ENCODE assay signal across 2 worm cellular contexts in genomic region chrII:15263054-15263755, ce11.
TF ChIP-seq lines count a peak whose summit lies in the region.

No protein-coding gene starts in this region.

TF ChIP-seq in whole organism, L1 larva, 84 proteins besides CTCF, POLR2A, EP300 and RAD21 (continued from another document):
- TF ChIP-seq efl-1 (optimal IDR thresholded peaks at IDR 0.05; lab: Kevin White, UChicago) (peak; percentile 48 to 60), efl-1 (GFP tag; optimal IDR thresholded peaks at IDR 0.05 in 1 of 2; lab: Kevin White, UChicago) (peak; percentile 19 to 89), dpl-1 (GFP tag; optimal IDR thresholded peaks at IDR 0.05; lab: Kevin White, UChicago) (peak; percentile 37 to 53 (median 47)), alr-1 (tag; optimal IDR thresholded peaks at IDR 0.05; lab: Kevin White, UChicago; ENCODE audit: borderline replicate concordance) (no peak), nhr-85 (tag; lab: Kevin White, UChicago) (peak; percentile 91), ztf-4 (tag; optimal IDR thresholded peaks at IDR 0.05; lab: Kevin White, UChicago) (no peak), skn-1 (tag; optimal IDR thresholded peaks at IDR 0.05; lab: Kevin White, UChicago) (peak; percentile 31), nhr-84 (tag; optimal IDR thresholded peaks at IDR 0.05; lab: Kevin White, UChicago) (no peak), vab-15 (tag; optimal IDR thresholded peaks at IDR 0.05; lab: Kevin White, UChicago) (no peak), fkh-8 (tag; optimal IDR thresholded peaks at IDR 0.05; lab: Kevin White, UChicago) (no peak), nhr-20 (tag; optimal IDR thresholded peaks at IDR 0.05; lab: Kevin White, UChicago) (peak; percentile 83), ceh-90 (tag; optimal IDR thresholded peaks at IDR 0.05; lab: Kevin White, UChicago) (no peak), mep-1 (tag; optimal IDR thresholded peaks at IDR 0.05; lab: Kevin White, UChicago) (peak; percentile 75), C16A3.4 (tag; optimal IDR thresholded peaks at IDR 0.05; lab: Kevin White, UChicago) (peak; percentile 62), egl-13 (tag; optimal IDR thresholded peaks at IDR 0.05; lab: Kevin White, UChicago) (no peak), fos-1 (tag; optimal IDR thresholded peaks at IDR 0.05; lab: Kevin White, UChicago) (peak; percentile 8), nhr-19 (GFP tag; conservative IDR thresholded peaks at IDR 0.05; lab: Robert Waterston, UW) (0 out of 2 replicates have a peak, but pooled peaks have one; percentile 41), unc-86 (tag; optimal IDR thresholded peaks at IDR 0.05; lab: Kevin White, UChicago) (no peak), blmp-1 (tag; optimal IDR thresholded peaks at IDR 0.05; lab: Kevin White, UChicago) (peak; percentile 84), tbx-2 (tag; optimal IDR thresholded peaks at IDR 0.05; lab: Kevin White, UChicago) (peak; percentile 64), nhr-47 (tag; optimal IDR thresholded peaks at IDR 0.05; lab: Kevin White, UChicago) (peak; percentile 52), nhr-76 (tag; optimal IDR thresholded peaks at IDR 0.05; lab: Kevin White, UChicago) (no peak), ceh-88 (GFP tag; IDR thresholded peaks at IDR 0.05; lab: Robert Waterston, UW) (0 out of 2 replicates have a peak, but pooled peaks have one; percentile 9)

TF ChIP-seq in whole organism, young adult, 124 proteins besides CTCF, POLR2A, EP300 and RAD21 (continued from another document):
- no peak for TF ChIP-seq ztf-6 (GFP tag; IDR thresholded peaks at IDR 0.05; lab: Robert Waterston, UW)
- TF ChIP-seq rcor-1 (GFP tag; IDR thresholded peaks at IDR 0.05; lab: Robert Waterston, UW): no peak
- TF ChIP-seq lsl-1 (GFP tag; optimal IDR thresholded peaks at IDR 0.05; lab: Kevin White, UChicago): peak; percentile 1
- no peak for TF ChIP-seq dpff-1 (tag; optimal IDR thresholded peaks at IDR 0.05; lab: Kevin White, UChicago)
- no peak for TF ChIP-seq ccch-3 (GFP tag; optimal IDR thresholded peaks at IDR 0.05; lab: Kevin White, UChicago)
- TF ChIP-seq C17E4.6 (GFP tag; IDR thresholded peaks at IDR 0.05; lab: Robert Waterston, UW): 0 out of 2 replicates have a peak, but pooled peaks have one; percentile 40
- no peak for TF ChIP-seq madf-8 (GFP tag; conservative IDR thresholded peaks at IDR 0.05; lab: Robert Waterston, UW)
- TF ChIP-seq efl-1 (GFP tag; optimal IDR thresholded peaks at IDR 0.05; lab: Kevin White, UChicago): peak; percentile 75
TF ChIP-seq in whole organism, young adult: peak in this region for 36.
